Worm (Caenorhabditis elegans) whole organism, late embryonic: ENCODE results near the gene glb-16.

Experiments used
- F13H6.1 ChIP-seq: sonication (generic microtip); optimal IDR thresholded peaks from 2 replicates; lab custom pipeline; 2016; ENCODE audit warnings: missing genetic modification characterization, missing compliant biosample characterization
- K02D7.2 ChIP-seq: sonication (generic microtip); optimal IDR thresholded peaks from 2 replicates; lab custom pipeline; 2017; ENCODE audit warnings: mild to moderate bottlenecking, missing genetic modification characterization, missing compliant biosample characterization
- K09A11.1 ChIP-seq: sonication (generic microtip); optimal IDR thresholded peaks from 2 replicates; lab custom pipeline; 2017; ENCODE audit warnings: antibody characterized with exemption, mild to moderate bottlenecking, missing genetic modification characterization, missing compliant biosample characterization; ENCODE audit not compliant: insufficient read depth
- T23F11.4 ChIP-seq: fragments of 200-800 bp; sonication (Bioruptor generic); optimal IDR thresholded peaks from 2 replicates; lab custom pipeline; 2018; ENCODE audit warnings: mild to moderate bottlenecking, missing genetic modification characterization, missing compliant biosample characterization
- Y22D7AL.16 ChIP-seq: sonication (generic microtip); optimal IDR thresholded peaks from 2 replicates; lab custom pipeline; 2016; ENCODE audit warnings: missing genetic modification characterization, missing compliant biosample characterization
- ceh-14 ChIP-seq: sonication (generic microtip); optimal IDR thresholded peaks from 2 replicates; lab custom pipeline; 2016; ENCODE audit warnings: missing genotype, missing genetic modification characterization, missing compliant biosample characterization
- ceh-31 ChIP-seq: sonication (generic microtip); optimal IDR thresholded peaks from 2 replicates; lab custom pipeline; 2016; ENCODE audit warnings: missing genetic modification characterization, missing compliant biosample characterization
- ceh-45 ChIP-seq: fragments of 200-800 bp; sonication (Bioruptor generic); IDR thresholded peaks from 2 replicates; pipeline ENCODE4 v1.3.6; 2022; ENCODE audit warnings: missing genetic modification reagents, missing genetic modification characterization, missing compliant biosample characterization
- ceh-6 ChIP-seq: fragments of 200-800 bp; sonication (Bioruptor generic); optimal IDR thresholded peaks from 2 replicates; lab custom pipeline; 2018; ENCODE audit warnings: mild to moderate bottlenecking, missing genetic modification characterization, missing compliant biosample characterization
- dve-1 ChIP-seq: sonication (generic microtip); optimal IDR thresholded peaks from 2 replicates; lab custom pipeline; 2017; ENCODE audit warnings: antibody characterized with exemption, mild to moderate bottlenecking, missing genetic modification characterization, missing compliant biosample characterization
- elt-2 ChIP-seq: sonication (generic microtip); optimal IDR thresholded peaks from 2 replicates; lab custom pipeline; 2016; ENCODE audit warnings: missing genetic modification reagents, missing genetic modification characterization, missing compliant biosample characterization
- elt-4 ChIP-seq: sonication (generic microtip); optimal IDR thresholded peaks from 2 replicates; lab custom pipeline; 2016; ENCODE audit warnings: missing genetic modification characterization, missing compliant biosample characterization
- ets-4 ChIP-seq: sonication (generic microtip); optimal IDR thresholded peaks from 2 replicates; lab custom pipeline; 2016; ENCODE audit warnings: missing genetic modification characterization, missing compliant biosample characterization
- eyg-1 ChIP-seq: sonication (generic microtip); optimal IDR thresholded peaks from 2 replicates; lab custom pipeline; 2016; ENCODE audit warnings: missing genotype, missing genetic modification characterization, missing compliant biosample characterization
- gmeb-2 ChIP-seq: sonication (generic microtip); optimal IDR thresholded peaks from 2 replicates; lab custom pipeline; 2016; ENCODE audit warnings: missing genetic modification characterization, inconsistent platforms, missing compliant biosample characterization
- hlh-13 ChIP-seq: fragments of 200-800 bp; sonication (Bioruptor generic); optimal IDR thresholded peaks from 2 replicates; lab custom pipeline; 2018; ENCODE audit warnings: mild to moderate bottlenecking, missing genetic modification characterization, missing compliant biosample characterization
- lin-11 ChIP-seq: fragments of 200-800 bp; sonication (Bioruptor generic); optimal IDR thresholded peaks from 2 replicates; lab custom pipeline; 2018; ENCODE audit warnings: mild to moderate bottlenecking, missing genetic modification characterization, missing compliant biosample characterization
- mec-3 ChIP-seq: sonication (generic microtip); optimal IDR thresholded peaks from 2 replicates; lab custom pipeline; 2016; ENCODE audit warnings: borderline replicate concordance, missing genetic modification characterization, missing compliant biosample characterization
- nfya-1 ChIP-seq: sonication (generic microtip); optimal IDR thresholded peaks from 2 replicates; lab custom pipeline; 2017; ENCODE audit warnings: missing genetic modification characterization, mild to moderate bottlenecking, missing compliant biosample characterization, antibody characterized with exemption, moderate library complexity
- nhr-11 ChIP-seq: fragments of 150-350 bp; optimal IDR thresholded peaks from 2 replicates; lab custom pipeline; 2014; ENCODE audit warnings: missing biosample characterization, missing genetic modification characterization
- npax-4 ChIP-seq: sonication (generic microtip); optimal IDR thresholded peaks from 2 replicates; lab custom pipeline; 2016; ENCODE audit warnings: missing genetic modification characterization, missing compliant biosample characterization
- pag-3 ChIP-seq: sonication (generic microtip); optimal IDR thresholded peaks from 2 replicates; lab custom pipeline; 2016; ENCODE audit warnings: missing compliant biosample characterization, missing genetic modification characterization, borderline replicate concordance
- ref-2 ChIP-seq: sonication (generic microtip); optimal IDR thresholded peaks from 2 replicates; lab custom pipeline; 2016; ENCODE audit warnings: missing genetic modification characterization, missing compliant biosample characterization
- sox-2 ChIP-seq: fragments of 200-800 bp; sonication (Bioruptor generic); IDR thresholded peaks from 2 replicates; pipeline ENCODE4 v1.3.6; 2022; ENCODE audit warnings: missing genetic modification reagents, missing genetic modification characterization, missing compliant biosample characterization
- sox-4 ChIP-seq: sonication (generic microtip); optimal IDR thresholded peaks from 2 replicates; lab custom pipeline; 2017; ENCODE audit warnings: mild to moderate bottlenecking, missing genetic modification characterization, inconsistent platforms, missing compliant biosample characterization
- syd-9 ChIP-seq: sonication (generic microtip); optimal IDR thresholded peaks from 2 replicates; lab custom pipeline; 2016; ENCODE audit warnings: mild to moderate bottlenecking, missing genetic modification characterization, moderate library complexity, missing compliant biosample characterization
- tbx-2 ChIP-seq: sonication (generic microtip); optimal IDR thresholded peaks from 2 replicates; lab custom pipeline; 2016; ENCODE audit warnings: missing genetic modification characterization, missing compliant biosample characterization
- tbx-7 ChIP-seq: sonication (generic microtip); optimal IDR thresholded peaks from 2 replicates; lab custom pipeline; 2016; ENCODE audit warnings: missing genotype, missing genetic modification characterization, missing compliant biosample characterization
- ttx-3 ChIP-seq: sonication (generic microtip); optimal IDR thresholded peaks from 2 replicates; lab custom pipeline; 2016; ENCODE audit warnings: missing genetic modification reagents, missing genetic modification characterization, missing compliant biosample characterization
- unc-3 ChIP-seq, 2 experiments: fragments of 200-800 bp in 1 of 2; sonication (Bioruptor generic) in 1 of 2; sonication (generic microtip) in 1 of 2; conservative IDR thresholded peaks in 1 of 2; optimal IDR thresholded peaks in 1 of 2; 2 replicates each; pipeline versions ENCODE4 v1.3.6 to Lab custom; 2016 to 2022; ENCODE audit warnings: missing compliant biosample characterization in 2 of 2, missing genetic modification characterization in 2 of 2, missing genetic modification reagents in 1 of 2
- unc-42 ChIP-seq: sonication (generic microtip); optimal IDR thresholded peaks from 2 replicates; lab custom pipeline; 2016; ENCODE audit warnings: missing genotype, missing genetic modification characterization, missing compliant biosample characterization
- unc-86 ChIP-seq: sonication (generic microtip); optimal IDR thresholded peaks from 2 replicates; lab custom pipeline; 2016; ENCODE audit warnings: missing genetic modification characterization, missing compliant biosample characterization

Gene glb-16

ce11 chrX:7583930-7584329 is 44.0 kb upstream of the glb-16 start:
- TF ChIP-seq ceh-14 (tag; lab: Kevin White, UChicago) (no peak), elt-2 (tag; lab: Kevin White, UChicago) (no peak), pag-3 (tag; lab: Kevin White, UChicago) (no peak), ceh-31 (tag; lab: Kevin White, UChicago) (no peak), npax-4 (tag; lab: Kevin White, UChicago) (no peak), ttx-3 (tag; lab: Kevin White, UChicago) (no peak), K09A11.1 (no peak), eyg-1 (tag; lab: Kevin White, UChicago) (no peak), sox-4 (tag; lab: Kevin White, UChicago) (no peak), elt-4 (tag; lab: Kevin White, UChicago) (no peak), ets-4 (tag; lab: Kevin White, UChicago) (no peak), syd-9 (tag; lab: Kevin White, UChicago) (no peak)
- TF ChIP-seq, all 69 proteins: peak for 0

- TF ChIP-seq unc-42 (tag; lab: Kevin White, UChicago) (no peak), unc-86 (no peak), lin-11 (tag; lab: Kevin White, UChicago) (no peak), ref-2 (no peak), T23F11.4 (GFP tag; lab: Kevin White, UChicago) (no peak), nhr-11 (tag; lab: Kevin White, UChicago) (no peak), K02D7.2 (tag; lab: Kevin White, UChicago) (no peak), tbx-7 (tag; lab: Kevin White, UChicago) (no peak), hlh-13 (GFP tag; lab: Kevin White, UChicago) (no peak), unc-3 (GFP tag; conservative IDR thresholded peaks at IDR 0.05; lab: Robert Waterston, UW) (no peak), unc-3 (tag; optimal IDR thresholded peaks at IDR 0.05; lab: Kevin White, UChicago) (no peak)
Observed at ce11 chrX:7582223-7582622, 42.3 kb upstream of the glb-16 start.

ce11 chrX:7578308-7578707 is 38.4 kb upstream of the glb-16 start:
- TF ChIP-seq gmeb-2 (tag; lab: Kevin White, UChicago): no peak
- TF ChIP-seq elt-2 (tag; lab: Kevin White, UChicago): peak; percentile 5

- TF ChIP-seq Y22D7AL.16 (tag; lab: Kevin White, UChicago) (no peak), ceh-6 (GFP tag; lab: Kevin White, UChicago) (no peak), dve-1 (tag; lab: Kevin White, UChicago) (no peak), elt-2 (tag; lab: Kevin White, UChicago) (peak; percentile 11), unc-86 (no peak), F13H6.1 (tag; lab: Kevin White, UChicago) (no peak), nfya-1 (tag; lab: Kevin White, UChicago) (peak; percentile 4), ceh-45 (GFP tag; lab: Robert Waterston, UW) (no peak), tbx-2 (tag; lab: Kevin White, UChicago) (peak; percentile 21), mec-3 (tag; lab: Kevin White, UChicago) (no peak), sox-2 (GFP tag; lab: Robert Waterston, UW) (no peak), elt-4 (tag; lab: Kevin White, UChicago) (no peak)
Observed at ce11 chrX:7577458-7578158, 37.7 kb upstream of the glb-16 start.

ce11 chrX:7575939-7576338 is 36.0 kb upstream of the glb-16 start:
- TF ChIP-seq elt-2 (tag; lab: Kevin White, UChicago) (peak; percentile 77), eyg-1 (tag; lab: Kevin White, UChicago) (no peak)
